Fruit fly (Drosophila melanogaster) whole organism, prepupa: ENCODE data around the gene p24-1.

Experiments
- CG10631 ChIP-seq: fragments of 200-800 bp; sonication (Bioruptor generic); optimal IDR thresholded peaks from 2 replicates; lab custom pipeline; 2016; ENCODE audit warnings: missing biosample characterization, missing genetic modification characterization
- CG15336 ChIP-seq: fragments of 200-800 bp; sonication (Bioruptor generic); IDR thresholded peaks from 2 replicates; pipeline ENCODE4 v1.3.6; 2022; ENCODE audit warnings: missing biosample characterization, missing genetic modification characterization
- CG34406 ChIP-seq: fragments of 200-800 bp; sonication (Bioruptor generic); optimal IDR thresholded peaks from 3 replicates; lab custom pipeline; 2016; ENCODE audit warnings: missing biosample characterization, missing genetic modification characterization
- Eip78C ChIP-seq: fragments of 200-800 bp; sonication (Bioruptor generic); peaks from one replicate; lab custom pipeline; 2016; ENCODE audit warnings: missing biosample characterization, missing genetic modification characterization
- Smox ChIP-seq: fragments of 200-800 bp; sonication (Bioruptor generic); optimal IDR thresholded peaks from 3 replicates; lab custom pipeline; 2016; ENCODE audit warnings: missing biosample characterization, missing genetic modification characterization
- Sox102F ChIP-seq: fragments of 200-800 bp; sonication (Bioruptor generic); optimal IDR thresholded peaks from 2 replicates; lab custom pipeline; 2016; ENCODE audit warnings: missing biosample characterization, mild to moderate bottlenecking, missing genetic modification characterization
- acj6 ChIP-seq: fragments of 200-800 bp; sonication (Bioruptor generic); optimal IDR thresholded peaks from 3 replicates; lab custom pipeline; 2016; ENCODE audit warnings: missing biosample characterization, missing genetic modification characterization
- ss ChIP-seq, 2 experiments: fragments of 200-800 bp; sonication (Bioruptor generic); optimal IDR thresholded peaks; 2 replicates in 1 of 2; 3 replicates in 1 of 2; lab custom pipeline; 2017 to 2018; ENCODE audit warnings: mild to moderate bottlenecking in 2 of 2, missing biosample characterization in 2 of 2, missing genetic modification characterization in 2 of 2, moderate library complexity in 1 of 2
- vri ChIP-seq: fragments of 200-800 bp; sonication (Bioruptor generic); optimal IDR thresholded peaks from 3 replicates; lab custom pipeline; 2016; ENCODE audit warnings: missing biosample characterization, mild to moderate bottlenecking, missing genetic modification characterization

DNA sequence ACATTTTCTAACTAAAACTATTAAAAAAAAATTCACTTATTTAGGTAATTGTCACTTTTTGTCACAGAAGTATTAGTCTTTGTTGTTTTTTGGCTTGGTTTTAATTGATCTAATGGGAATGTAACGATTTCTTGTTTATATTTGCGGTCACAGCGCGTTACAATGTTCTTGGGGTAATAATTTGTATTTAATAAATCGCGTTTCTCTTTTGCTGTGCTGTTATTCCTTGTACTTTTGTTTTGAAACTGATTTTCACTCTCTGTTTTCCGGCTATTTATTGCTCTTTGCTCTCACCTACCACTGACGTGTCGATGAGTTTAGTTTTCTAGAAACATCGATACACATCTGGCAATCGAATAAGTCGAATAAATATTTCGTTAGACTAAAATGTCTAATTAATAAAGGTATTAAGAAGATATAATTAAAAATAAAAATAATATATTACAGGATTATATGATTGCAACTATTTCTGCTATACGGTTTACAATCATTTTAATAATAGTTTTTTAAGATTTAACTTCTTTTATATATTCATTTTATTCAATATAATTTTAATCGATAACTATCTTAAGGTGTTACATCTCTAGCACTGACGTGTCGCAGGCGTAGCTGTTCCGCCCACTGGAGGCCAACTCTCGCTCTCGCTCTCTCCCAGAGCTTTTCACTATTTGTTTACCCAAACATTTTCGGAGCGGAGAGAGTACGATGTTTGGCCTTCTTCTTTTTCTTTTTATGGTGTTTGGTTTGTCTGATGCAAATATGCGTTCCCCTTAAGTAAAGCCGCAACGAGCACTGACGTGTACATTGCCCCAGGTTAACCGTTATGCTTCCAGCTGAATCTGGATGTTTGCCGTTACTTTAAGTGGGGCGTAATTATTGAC is 45.2 kb downstream of the p24-1 start, which contains the start of gene Hsc70-3:
- TF ChIP-seq CG15336 (GFP tag; lab: Robert Waterston, UW), result peak; percentile 18; the same call in 1 of the 2 replicates
- TF ChIP-seq acj6 (GFP tag; lab: Kevin White, UChicago), result no peak
- TF ChIP-seq Sox102F, result peak; percentile 42
- peak; percentile 62 for TF ChIP-seq vri (GFP tag; lab: Kevin White, UChicago)
- TF ChIP-seq CG34406 (GFP tag; lab: Kevin White, UChicago), result peak; percentile 12
- peak; percentile 38 to 53 for TF ChIP-seq ss (GFP tag; optimal IDR thresholded peaks at IDR 0.05; lab: Kevin White, UChicago)
- TF ChIP-seq Eip78C (GFP tag; lab: Kevin White, UChicago), result peak; percentile 81
- no peak for TF ChIP-seq Smox (GFP tag; lab: Kevin White, UChicago)
- TF ChIP-seq CG10631 (GFP tag; lab: Kevin White, UChicago), result peak; percentile 13
